Worm (Caenorhabditis elegans) whole organism, L3 larva: ENCODE data around the gene tmc-2.

Experiments used
- R02D3.7 ChIP-seq: fragments of 150-350 bp; optimal IDR thresholded peaks from 2 replicates; lab custom pipeline; 2014; ENCODE audit warnings: missing biosample characterization, missing genetic modification characterization
- ZK546.5 ChIP-seq: sonication (generic microtip); optimal IDR thresholded peaks from 2 replicates; lab custom pipeline; 2017; ENCODE audit warnings: missing biosample characterization, missing genetic modification characterization
- aly-2 ChIP-seq: fragments of 150-350 bp; optimal IDR thresholded peaks from 2 replicates; lab custom pipeline; 2014; ENCODE audit warnings: missing biosample characterization, missing genetic modification characterization
- ama-1 ChIP-seq: fragments of 150-350 bp; optimal IDR thresholded peaks from 2 replicates; lab custom pipeline; 2018
- ceh-16 ChIP-seq: sonication (generic microtip); optimal IDR thresholded peaks from 2 replicates; lab custom pipeline; 2017; ENCODE audit warnings: missing biosample characterization, missing genetic modification characterization
- ceh-28 ChIP-seq: fragments of 150-350 bp; optimal IDR thresholded peaks from 2 replicates; lab custom pipeline; 2014; ENCODE audit warnings: missing biosample characterization, missing genetic modification reagents, missing genetic modification characterization
- ceh-82 ChIP-seq: fragments of 150-350 bp; optimal IDR thresholded peaks from 2 replicates; lab custom pipeline; 2014; ENCODE audit warnings: missing biosample characterization, missing genetic modification characterization
- ceh-9 ChIP-seq: sonication (generic microtip); optimal IDR thresholded peaks from 2 replicates; lab custom pipeline; 2018; ENCODE audit warnings: missing biosample characterization, missing genetic modification characterization
- daf-12 ChIP-seq: fragments of 150-350 bp; optimal IDR thresholded peaks from 2 replicates; lab custom pipeline; 2014; ENCODE audit warnings: missing biosample characterization, missing genetic modification reagents, missing genetic modification characterization
- egl-27 ChIP-seq: sonication (generic microtip); optimal IDR thresholded peaks from 4 replicates; lab custom pipeline; 2017; ENCODE audit warnings: missing biosample characterization, missing genetic modification reagents, missing genetic modification characterization
- egl-5 ChIP-seq: fragments of 150-350 bp; optimal IDR thresholded peaks from 2 replicates; lab custom pipeline; 2017; ENCODE audit warnings: missing biosample characterization, missing genetic modification reagents, missing genetic modification characterization, inconsistent platforms
- elt-1 ChIP-seq: fragments of 150-350 bp; optimal IDR thresholded peaks from 2 replicates; lab custom pipeline; 2014; ENCODE audit warnings: missing biosample characterization, missing genetic modification characterization
- elt-2 ChIP-seq: sonication (generic microtip); optimal IDR thresholded peaks from 2 replicates; lab custom pipeline; 2016; ENCODE audit warnings: missing genetic modification reagents, mild to moderate bottlenecking, missing genetic modification characterization, missing compliant biosample characterization
- elt-3 ChIP-seq, 3 experiments: fragments of 150-350 bp in 1 of 3; sonication (generic microtip) in 2 of 3; optimal IDR thresholded peaks; 2 replicates in 2 of 3; 4 replicates in 1 of 3; lab custom pipeline; 2014 to 2017; ENCODE audit warnings: missing biosample characterization in 3 of 3, missing genetic modification characterization in 3 of 3
- eor-1 ChIP-seq, 2 experiments: fragments of 150-350 bp; optimal IDR thresholded peaks; 2 replicates each; lab custom pipeline; 2014 to 2018; ENCODE audit warnings: missing biosample characterization in 2 of 2, missing genetic modification characterization in 2 of 2
- fkh-10 ChIP-seq: sonication (generic microtip); optimal IDR thresholded peaks from 2 replicates; lab custom pipeline; 2017; ENCODE audit warnings: missing biosample characterization, missing genetic modification reagents, missing genetic modification characterization
- fkh-2 ChIP-seq: fragments of 150-350 bp; optimal IDR thresholded peaks from 2 replicates; lab custom pipeline; 2014; ENCODE audit warnings: missing biosample characterization, missing genetic modification reagents, missing genetic modification characterization
- fos-1 ChIP-seq: fragments of 150-350 bp; optimal IDR thresholded peaks from 2 replicates; lab custom pipeline; 2014; ENCODE audit warnings: missing biosample characterization, missing genetic modification characterization
- hmg-11 ChIP-seq: sonication (generic microtip); optimal IDR thresholded peaks from 2 replicates; lab custom pipeline; 2016; ENCODE audit warnings: missing genetic modification characterization, missing compliant biosample characterization
- jun-1 ChIP-seq: fragments of 150-350 bp; optimal IDR thresholded peaks from 2 replicates; lab custom pipeline; 2014; ENCODE audit warnings: missing biosample characterization, missing genetic modification reagents, missing genetic modification characterization
- lin-15B ChIP-seq: fragments of 150-350 bp; optimal IDR thresholded peaks from 2 replicates; lab custom pipeline; 2014; ENCODE audit warnings: missing biosample characterization, missing genetic modification characterization
- lin-39 ChIP-seq: fragments of 150-350 bp; optimal IDR thresholded peaks from 2 replicates; lab custom pipeline; 2018; ENCODE audit warnings: missing biosample characterization, missing genetic modification reagents, missing genetic modification characterization
- lsy-12 ChIP-seq: sonication (generic microtip); optimal IDR thresholded peaks from 2 replicates; lab custom pipeline; 2016; ENCODE audit warnings: mild to moderate bottlenecking, missing genetic modification characterization, missing compliant biosample characterization
- mdl-1 ChIP-seq: fragments of 150-350 bp; optimal IDR thresholded peaks from 2 replicates; lab custom pipeline; 2014; ENCODE audit warnings: missing biosample characterization, missing genetic modification characterization
- mml-1 ChIP-seq: fragments of 150-350 bp; sonication (generic microtip); optimal IDR thresholded peaks from 3 replicates; lab custom pipeline; 2014; ENCODE audit warnings: missing biosample characterization, missing genetic modification characterization
- nfya-1 ChIP-seq: sonication (generic microtip); optimal IDR thresholded peaks from 2 replicates; lab custom pipeline; 2017; ENCODE audit warnings: missing genetic modification characterization, mild to moderate bottlenecking, missing compliant biosample characterization, antibody characterized with exemption, moderate library complexity; ENCODE audit not compliant: insufficient read depth
- nhr-11 ChIP-seq: fragments of 150-350 bp; optimal IDR thresholded peaks from 2 replicates; lab custom pipeline; 2014; ENCODE audit warnings: missing biosample characterization, missing genetic modification characterization
- nhr-12 ChIP-seq: fragments of 150-350 bp; optimal IDR thresholded peaks from 2 replicates; lab custom pipeline; 2014; ENCODE audit warnings: missing biosample characterization, missing genetic modification characterization
- nhr-23 ChIP-seq: fragments of 150-350 bp; optimal IDR thresholded peaks from 2 replicates; lab custom pipeline; 2014; ENCODE audit warnings: missing biosample characterization, missing genetic modification reagents, missing genetic modification characterization
- nhr-237 ChIP-seq: fragments of 150-350 bp; optimal IDR thresholded peaks from 2 replicates; lab custom pipeline; 2014; ENCODE audit warnings: missing biosample characterization, missing genetic modification characterization
- nhr-25 ChIP-seq: sonication (generic microtip); optimal IDR thresholded peaks from 2 replicates; lab custom pipeline; 2017; ENCODE audit warnings: missing biosample characterization, missing genetic modification characterization
- nhr-28 ChIP-seq: fragments of 150-350 bp; optimal IDR thresholded peaks from 2 replicates; lab custom pipeline; 2014; ENCODE audit warnings: missing biosample characterization, missing genetic modification characterization
- nhr-43 ChIP-seq: sonication (generic microtip); optimal IDR thresholded peaks from 2 replicates; lab custom pipeline; 2016; ENCODE audit warnings: mild to moderate bottlenecking, missing genetic modification characterization, missing compliant biosample characterization; ENCODE audit not compliant: poor library complexity, severe bottlenecking
- nhr-67 ChIP-seq: fragments of 150-350 bp; optimal IDR thresholded peaks from 2 replicates; lab custom pipeline; 2014; ENCODE audit warnings: missing biosample characterization, missing genetic modification characterization
- nhr-76 ChIP-seq: fragments of 150-350 bp; sonication (generic microtip); optimal IDR thresholded peaks from 5 replicates; lab custom pipeline; 2014; ENCODE audit warnings: missing biosample characterization, missing genetic modification characterization
- nhr-77 ChIP-seq: fragments of 150-350 bp; optimal IDR thresholded peaks from 2 replicates; lab custom pipeline; 2014; ENCODE audit warnings: missing biosample characterization, missing genetic modification characterization
- pha-4 ChIP-seq: fragments of 150-350 bp; optimal IDR thresholded peaks from 2 replicates; lab custom pipeline; 2014; ENCODE audit warnings: missing biosample characterization, missing genetic modification reagents, missing genetic modification characterization
- pqm-1 ChIP-seq: fragments of 150-350 bp; optimal IDR thresholded peaks from 2 replicates; lab custom pipeline; 2017; ENCODE audit warnings: missing biosample characterization, missing genetic modification characterization, inconsistent platforms
- sea-2 ChIP-seq: fragments of 150-350 bp; sonication (generic microtip); optimal IDR thresholded peaks from 4 replicates; lab custom pipeline; 2014; ENCODE audit warnings: missing biosample characterization, missing genetic modification reagents, missing genetic modification characterization
- skn-1 ChIP-seq: fragments of 150-350 bp; optimal IDR thresholded peaks from 2 replicates; lab custom pipeline; 2014; ENCODE audit warnings: missing biosample characterization, missing genetic modification characterization
- snpc-4 ChIP-seq: fragments of 150-350 bp; optimal IDR thresholded peaks from 2 replicates; lab custom pipeline; 2014; ENCODE audit warnings: missing biosample characterization, missing genetic modification characterization
- tbx-2 ChIP-seq: sonication (generic microtip); optimal IDR thresholded peaks from 2 replicates; lab custom pipeline; 2016; ENCODE audit warnings: mild to moderate bottlenecking, missing genetic modification characterization, missing compliant biosample characterization
- unc-39 ChIP-seq: sonication (generic microtip); optimal IDR thresholded peaks from 4 replicates; lab custom pipeline; 2017; ENCODE audit warnings: missing biosample characterization, missing genetic modification characterization
- unc-62 ChIP-seq: fragments of 150-350 bp; sonication (generic microtip); optimal IDR thresholded peaks from 4 replicates; lab custom pipeline; 2014; ENCODE audit warnings: missing biosample characterization, missing genetic modification reagents, missing genetic modification characterization
- zag-1 ChIP-seq: fragments of 150-350 bp; optimal IDR thresholded peaks from 2 replicates; lab custom pipeline; 2014; ENCODE audit warnings: missing biosample characterization, missing genetic modification characterization
- ztf-11 ChIP-seq: fragments of 150-350 bp; optimal IDR thresholded peaks from 2 replicates; lab custom pipeline; 2014; ENCODE audit warnings: missing biosample characterization, missing genetic modification characterization
- ztf-4 ChIP-seq: fragments of 150-350 bp; optimal IDR thresholded peaks from 2 replicates; lab custom pipeline; 2014; ENCODE audit warnings: missing biosample characterization, missing genetic modification characterization

The tmc-2 gene

DNA sequence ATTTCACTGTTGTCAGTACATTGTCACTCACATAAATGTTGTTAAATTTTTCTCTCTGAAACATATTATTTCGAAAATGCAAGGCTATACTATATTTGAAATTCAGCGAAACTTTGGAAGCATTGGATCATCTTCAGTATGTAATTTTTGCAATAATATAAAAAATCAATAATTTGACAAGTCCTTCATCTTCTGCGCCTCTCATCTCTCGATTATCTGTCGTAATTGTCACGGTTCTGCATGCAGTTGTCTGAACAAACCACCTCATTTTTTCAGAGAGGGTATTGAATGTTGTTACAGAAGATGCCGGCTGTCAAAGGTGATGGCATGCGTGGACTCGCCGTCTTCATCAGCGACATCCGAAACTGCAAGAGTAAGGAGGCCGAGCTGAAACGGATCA lies 34.9 kb downstream of the tmc-2 start, which contains the start of gene apa-2:
apa-2 (plus strand) TSS at position 301 of the 400 bp plus-strand sequence.
- TF ChIP-seq nhr-28 (tag; lab: Kevin White, UChicago), result no peak
- no peak for TF ChIP-seq nhr-237 (tag; lab: Kevin White, UChicago)
- no peak for TF ChIP-seq nhr-25 (tag; lab: Kevin White, UChicago)
- no peak for TF ChIP-seq fos-1
- no peak for TF ChIP-seq nhr-43 (tag; lab: Kevin White, UChicago)
- TF ChIP-seq ceh-28 (tag; lab: Kevin White, UChicago), result no peak
- TF ChIP-seq snpc-4 (tag; lab: Kevin White, UChicago), result no peak
- TF ChIP-seq lin-15B, result no peak
- TF ChIP-seq ama-1, result no peak

DNA sequence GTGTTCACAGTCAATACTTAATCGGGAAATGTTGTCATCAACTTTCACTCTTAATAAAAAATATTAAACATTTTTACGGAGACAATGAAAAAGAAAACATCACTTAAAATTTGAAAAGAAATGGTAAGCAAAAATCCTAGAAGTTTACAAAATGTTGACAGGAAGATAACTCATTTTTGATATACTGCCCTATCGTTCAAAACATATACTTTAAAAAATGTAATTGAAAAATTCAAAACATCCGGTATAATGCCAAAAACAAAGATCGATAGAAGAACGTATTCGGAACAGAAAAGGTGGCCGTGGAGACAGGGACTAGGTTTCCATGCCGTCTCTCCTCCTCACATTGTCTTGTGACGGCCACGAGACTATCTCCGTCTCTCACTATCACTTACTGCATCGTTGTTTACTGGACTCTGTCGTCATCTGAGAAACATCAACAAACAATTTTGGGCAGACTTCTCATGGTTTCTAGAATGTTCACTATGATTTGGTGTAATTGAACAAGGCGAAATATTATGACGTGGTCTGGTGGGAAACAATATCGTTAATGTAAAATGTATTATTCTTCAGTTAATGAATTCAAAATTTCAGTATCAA lies 44.0 kb downstream of the tmc-2 start, which contains the start of gene oga-1:
oga-1 (minus strand) TSS at position 51 of the 600 bp plus-strand sequence.
- TF ChIP-seq ama-1 (peak; percentile 30), ZK546.5 (no peak), sea-2 (GFP tag; lab: Kevin White, UChicago) (no peak), unc-39 (tag; lab: Kevin White, UChicago) (no peak), mdl-1 (peak; percentile 91), nhr-11 (tag; lab: Kevin White, UChicago) (no peak), pha-4 (tag; lab: Kevin White, UChicago) (peak; percentile 91), skn-1 (tag; lab: Kevin White, UChicago) (no peak), eor-1 (tag; optimal IDR thresholded peaks at IDR 0.05; lab: Kevin White, UChicago) (no peak), jun-1 (tag; lab: Kevin White, UChicago) (peak; percentile 42), ceh-9 (tag; lab: Kevin White, UChicago) (no peak), ztf-4 (tag; lab: Kevin White, UChicago) (no peak), aly-2 (tag; lab: Kevin White, UChicago) (no peak), zag-1 (tag; lab: Kevin White, UChicago) (no peak), lsy-12 (tag; lab: Kevin White, UChicago) (no peak), ztf-11 (tag; lab: Kevin White, UChicago) (no peak), nhr-12 (no peak), elt-3 (tag; optimal IDR thresholded peaks at IDR 0.05; lab: Kevin White, UChicago) (no peak), ceh-16 (tag; lab: Kevin White, UChicago) (no peak), tbx-2 (no peak), ceh-82 (no peak), hmg-11 (tag; lab: Kevin White, UChicago) (peak; percentile 63), snpc-4 (tag; lab: Kevin White, UChicago) (peak; percentile 65), nhr-25 (tag; lab: Kevin White, UChicago) (peak; percentile 91), pqm-1 (peak; percentile 9), ceh-28 (tag; lab: Kevin White, UChicago) (peak; percentile 52), egl-27 (tag; lab: Kevin White, UChicago) (no peak), nhr-76 (tag; lab: Kevin White, UChicago) (no peak), fos-1 (no peak), nhr-237 (tag; lab: Kevin White, UChicago) (no peak), nfya-1 (tag; lab: Kevin White, UChicago) (peak; percentile 79), R02D3.7 (tag; lab: Kevin White, UChicago) (no peak), elt-2 (tag; lab: Kevin White, UChicago) (peak; percentile 66), lin-15B (peak; percentile 25), egl-5 (tag; lab: Kevin White, UChicago) (peak; percentile 83), fkh-10 (GFP tag; lab: Kevin White, UChicago) (peak; percentile 19), mml-1 (tag; lab: Kevin White, UChicago) (no peak), nhr-43 (tag; lab: Kevin White, UChicago) (peak; percentile 57), elt-1 (tag; lab: Kevin White, UChicago) (no peak), nhr-28 (tag; lab: Kevin White, UChicago) (no peak), nhr-23 (tag; lab: Kevin White, UChicago) (no peak), fkh-2 (tag; lab: Kevin White, UChicago) (peak; percentile 77), daf-12 (tag; lab: Kevin White, UChicago) (no peak), lin-39 (tag; lab: Kevin White, UChicago) (peak; percentile 75), nhr-67 (tag; lab: Kevin White, UChicago) (no peak), nhr-77 (tag; lab: Kevin White, UChicago) (no peak), unc-62 (GFP tag; lab: Kevin White, UChicago) (no peak)
